Fruit fly (Drosophila melanogaster) whole organism, embryonic: ENCODE measurements around the gene Cyp18a1.
A peak's percentile ranks its signal among the peaks of the same experiment; 100 is the strongest.

ENCODE experiments used
- Atf6 ChIP-seq: fragments of 200-800 bp; sonication (Bioruptor generic); IDR thresholded peaks from 2 replicates; pipeline ENCODE4 v1.3.6; 2022; ENCODE audit warnings: missing biosample characterization, missing genetic modification characterization
- B-H2 ChIP-seq: fragments of 200-800 bp; sonication (Bioruptor generic); optimal IDR thresholded peaks from 2 replicates; lab custom pipeline; 2018; ENCODE audit warnings: missing biosample characterization, mild to moderate bottlenecking, missing genetic modification characterization
- Blimp-1 ChIP-seq: fragments of 200-800 bp; sonication (Bioruptor generic); optimal IDR thresholded peaks from 3 replicates; lab custom pipeline; 2018; ENCODE audit warnings: missing biosample characterization, missing genetic modification characterization, mild to moderate bottlenecking, moderate library complexity, missing genetic modification reagents
- CG1024 ChIP-seq: fragments of 200-800 bp; sonication (Bioruptor generic); IDR thresholded peaks from 2 replicates; pipeline ENCODE4 v1.3.6; 2022; ENCODE audit warnings: missing biosample characterization, missing genetic modification characterization
- CG11696 ChIP-seq: fragments of 200-800 bp; sonication (Bioruptor generic); IDR thresholded peaks from 2 replicates; pipeline ENCODE4 v1.3.6; 2022; ENCODE audit warnings: missing biosample characterization, missing genetic modification characterization
- CG12236 ChIP-seq: fragments of 200-800 bp; sonication (Bioruptor generic); optimal IDR thresholded peaks from 2 replicates; lab custom pipeline; 2016; ENCODE audit warnings: missing biosample characterization, missing genetic modification characterization
- CG1233 ChIP-seq: fragments of 200-800 bp; sonication (Bioruptor generic); optimal IDR thresholded peaks from 4 replicates; lab custom pipeline; 2018; ENCODE audit warnings: missing biosample characterization, mild to moderate bottlenecking, missing genetic modification characterization
- CG16863 ChIP-seq: fragments of 200-800 bp; sonication (Bioruptor generic); optimal IDR thresholded peaks from 3 replicates; lab custom pipeline; 2016; ENCODE audit warnings: missing biosample characterization, missing genetic modification characterization
- CG30403 ChIP-seq: fragments of 200-800 bp; sonication (Bioruptor generic); optimal IDR thresholded peaks from 3 replicates; lab custom pipeline; 2016; ENCODE audit warnings: missing biosample characterization, missing genetic modification characterization
- CG3163 ChIP-seq: fragments of 200-800 bp; sonication (Bioruptor generic); optimal IDR thresholded peaks from 3 replicates; lab custom pipeline; 2016; ENCODE audit warnings: missing biosample characterization, missing genetic modification characterization
- CG34422 ChIP-seq: fragments of 200-800 bp; sonication (Bioruptor generic); IDR thresholded peaks from 3 replicates; pipeline ENCODE4 v1.3.6; 2022; ENCODE audit warnings: missing biosample characterization, missing genetic modification characterization
- CG42726 ChIP-seq: fragments of 200-800 bp; sonication (Bioruptor generic); IDR thresholded peaks from 2 replicates; pipeline ENCODE4 v1.3.6; 2022; ENCODE audit warnings: missing biosample characterization, missing genetic modification characterization; ENCODE audit not compliant: partially characterized antibody
- CG4282 ChIP-seq: fragments of 200-800 bp; sonication (Bioruptor generic); optimal IDR thresholded peaks from 2 replicates; lab custom pipeline; 2016; ENCODE audit warnings: missing biosample characterization, missing genetic modification characterization
- CG5180 ChIP-seq: fragments of 200-800 bp; sonication (Bioruptor generic); optimal IDR thresholded peaks from 3 replicates; lab custom pipeline; 2017; ENCODE audit warnings: missing biosample characterization, missing genetic modification characterization, mild to moderate bottlenecking, moderate library complexity, missing genetic modification reagents
- CG5953 ChIP-seq: fragments of 200-800 bp; sonication (Bioruptor generic); IDR thresholded peaks from 2 replicates; pipeline ENCODE4 v1.3.6; 2022; ENCODE audit warnings: missing biosample characterization, missing genetic modification characterization
- CG7372 ChIP-seq: fragments of 200-800 bp; sonication (Bioruptor generic); IDR thresholded peaks from 2 replicates; pipeline ENCODE4 v1.3.6; 2022; ENCODE audit warnings: missing biosample characterization, missing genetic modification characterization
- CkIIα-i1 ChIP-seq: fragments of 200-800 bp; sonication (Bioruptor generic); IDR thresholded peaks from 2 replicates; pipeline ENCODE4 v1.3.6; 2022; ENCODE audit warnings: missing biosample characterization, missing genetic modification characterization
- D19B ChIP-seq: fragments of 200-800 bp; sonication (Bioruptor generic); optimal IDR thresholded peaks from 2 replicates; lab custom pipeline; 2017; ENCODE audit warnings: missing biosample characterization, mild to moderate bottlenecking, missing genetic modification characterization
- Dad ChIP-seq: fragments of 200-800 bp; sonication (Bioruptor generic); optimal IDR thresholded peaks from 3 replicates; lab custom pipeline; 2016; ENCODE audit warnings: missing biosample characterization, missing genetic modification characterization
- Deaf1 ChIP-seq: fragments of 200-800 bp; optimal IDR thresholded peaks from 3 replicates; lab custom pipeline; 2019; ENCODE audit warnings: missing biosample characterization, mild to moderate bottlenecking, missing genetic modification characterization, moderate library complexity
- Dp ChIP-seq: fragments of 200-800 bp; sonication (Bioruptor generic); optimal IDR thresholded peaks from 2 replicates; lab custom pipeline; 2018; ENCODE audit warnings: missing biosample characterization, mild to moderate bottlenecking, missing genetic modification characterization, moderate library complexity
- HLH54F ChIP-seq: fragments of 200-800 bp; sonication (Bioruptor generic); optimal IDR thresholded peaks from 3 replicates; lab custom pipeline; 2016; ENCODE audit warnings: missing biosample characterization, missing genetic modification characterization
- Jarid2 ChIP-seq: fragments of 200-800 bp; sonication (Bioruptor generic); optimal IDR thresholded peaks from 3 replicates; lab custom pipeline; 2017; ENCODE audit warnings: mild to moderate bottlenecking, missing biosample characterization, missing genetic modification reagents, missing genetic modification characterization
- Med ChIP-seq: fragments of 200-800 bp; sonication (Bioruptor generic); peaks from one replicate; lab custom pipeline; 2016; ENCODE audit warnings: missing biosample characterization, missing genetic modification characterization, mild to moderate bottlenecking, inconsistent platforms, moderate library complexity
- Meics ChIP-seq: fragments of 200-800 bp; sonication (Bioruptor generic); optimal IDR thresholded peaks from 2 replicates; lab custom pipeline; 2017; ENCODE audit warnings: missing biosample characterization, mild to moderate bottlenecking, missing genetic modification characterization
- Optix ChIP-seq: fragments of 200-800 bp; sonication (Bioruptor generic); IDR thresholded peaks from 3 replicates; pipeline ENCODE4 v1.3.6; 2022; ENCODE audit warnings: missing biosample characterization, missing genetic modification characterization
- Rx ChIP-seq: fragments of 200-800 bp; sonication (Bioruptor generic); IDR thresholded peaks from 2 replicates; pipeline ENCODE4 v1.3.6; 2022; ENCODE audit warnings: missing biosample characterization, missing genetic modification characterization
- Sin3A ChIP-seq: fragments of >200 bp; optimal IDR thresholded peaks from 2 replicates; lab custom pipeline; 2018
- Trl ChIP-seq, 3 experiments: fragments of >200 bp in 2 of 3; fragments of 200-800 bp in 1 of 3; sonication (Bioruptor generic) in 1 of 3; optimal IDR thresholded peaks; 2 replicates in 1 of 3; 3 replicates in 2 of 3; lab custom pipeline; 2016 to 2017; ENCODE audit warnings: missing biosample characterization in 1 of 3, missing genetic modification characterization in 1 of 3
- aop ChIP-seq: fragments of 200-800 bp; sonication (Bioruptor generic); IDR thresholded peaks from 2 replicates; pipeline ENCODE4 v1.3.6; 2022; ENCODE audit warnings: missing biosample characterization, missing genetic modification characterization
- bab2 ChIP-seq: fragments of 200-800 bp; sonication (Bioruptor generic); optimal IDR thresholded peaks from 2 replicates; lab custom pipeline; 2016; ENCODE audit warnings: missing biosample characterization, missing genetic modification characterization
- btn ChIP-seq: fragments of 200-800 bp; sonication (Bioruptor generic); optimal IDR thresholded peaks from 2 replicates; lab custom pipeline; 2016; ENCODE audit warnings: missing biosample characterization, missing genetic modification characterization
- cato ChIP-seq: fragments of 200-800 bp; sonication (Bioruptor generic); optimal IDR thresholded peaks from 2 replicates; lab custom pipeline; 2016; ENCODE audit warnings: missing biosample characterization, missing genetic modification characterization, borderline replicate concordance
- dysf ChIP-seq: fragments of 200-800 bp; sonication (Bioruptor generic); IDR thresholded peaks from 3 replicates; pipeline ENCODE4 v1.3.6; 2022; ENCODE audit warnings: missing biosample characterization, missing genetic modification characterization
- gfzf ChIP-seq: fragments of 200-800 bp; sonication (Bioruptor generic); optimal IDR thresholded peaks from 2 replicates; lab custom pipeline; 2016; ENCODE audit warnings: missing biosample characterization, mild to moderate bottlenecking, missing genetic modification characterization, moderate library complexity
- kni ChIP-seq: fragments of 200-800 bp; sonication (Bioruptor generic); optimal IDR thresholded peaks from 3 replicates; lab custom pipeline; 2017; ENCODE audit warnings: mild to moderate bottlenecking, missing biosample characterization, missing genetic modification reagents, missing genetic modification characterization
- knrl ChIP-seq: fragments of 200-800 bp; sonication (Bioruptor generic); IDR thresholded peaks from 3 replicates; pipeline ENCODE4 v1.3.6; 2022; ENCODE audit warnings: missing biosample characterization, missing genetic modification characterization; ENCODE audit not compliant: partially characterized antibody
- lab ChIP-seq: fragments of 200-800 bp; sonication (Bioruptor generic); optimal IDR thresholded peaks from 3 replicates; lab custom pipeline; 2017; ENCODE audit warnings: missing biosample characterization, missing genetic modification characterization, mild to moderate bottlenecking, moderate library complexity, missing genetic modification reagents
- lola ChIP-seq, 3 experiments: fragments of >200 bp in 2 of 3; fragments of 200-800 bp in 1 of 3; sonication (Bioruptor generic) in 1 of 3; optimal IDR thresholded peaks; 2 replicates each; lab custom pipeline; 2017 to 2019; ENCODE audit warnings: missing biosample characterization in 3 of 3, missing genetic modification characterization in 3 of 3, mild to moderate bottlenecking in 1 of 3, moderate library complexity in 1 of 3
- nerfin-1 ChIP-seq: fragments of 200-800 bp; sonication (Bioruptor generic); optimal IDR thresholded peaks from 3 replicates; lab custom pipeline; 2019; ENCODE audit warnings: missing biosample characterization, mild to moderate bottlenecking, missing genetic modification characterization, moderate library complexity
- odd ChIP-seq: fragments of 200-800 bp; sonication (Bioruptor generic); optimal IDR thresholded peaks from 2 replicates; lab custom pipeline; 2017; ENCODE audit warnings: missing biosample characterization, mild to moderate bottlenecking, missing genetic modification characterization
- repo ChIP-seq: fragments of 200-800 bp; sonication (Bioruptor generic); optimal IDR thresholded peaks from 2 replicates; lab custom pipeline; 2016; ENCODE audit warnings: missing biosample characterization, missing genetic modification characterization
- scrt ChIP-seq: fragments of 200-800 bp; sonication (Bioruptor generic); optimal IDR thresholded peaks from 2 replicates; lab custom pipeline; 2018; ENCODE audit warnings: missing biosample characterization, mild to moderate bottlenecking, missing genetic modification characterization, moderate library complexity
- stwl ChIP-seq: fragments of 200-800 bp; sonication (Bioruptor generic); optimal IDR thresholded peaks from 3 replicates; lab custom pipeline; 2018; ENCODE audit warnings: missing biosample characterization, mild to moderate bottlenecking, missing genetic modification characterization, moderate library complexity
- tup ChIP-seq: fragments of 200-800 bp; sonication (Bioruptor generic); optimal IDR thresholded peaks from 2 replicates; lab custom pipeline; 2016; ENCODE audit warnings: missing biosample characterization, mild to moderate bottlenecking, missing genetic modification characterization, moderate library complexity
- vvl ChIP-seq: fragments of 200-800 bp; sonication (Bioruptor generic); IDR thresholded peaks from 2 replicates; pipeline ENCODE4 v1.3.6; 2022; ENCODE audit warnings: missing biosample characterization, missing genetic modification characterization
- z ChIP-seq: fragments of 200-800 bp; sonication (Bioruptor generic); IDR thresholded peaks from 3 replicates; pipeline ENCODE4 v1.3.6; 2022; ENCODE audit warnings: missing biosample characterization, missing genetic modification characterization
- zfh1 ChIP-seq: fragments of 200-800 bp; sonication (Bioruptor generic); IDR thresholded peaks from 3 replicates; pipeline ENCODE4 v1.3.6; 2022; ENCODE audit warnings: missing biosample characterization, missing genetic modification characterization

Cyp18a1 gene

DNA sequence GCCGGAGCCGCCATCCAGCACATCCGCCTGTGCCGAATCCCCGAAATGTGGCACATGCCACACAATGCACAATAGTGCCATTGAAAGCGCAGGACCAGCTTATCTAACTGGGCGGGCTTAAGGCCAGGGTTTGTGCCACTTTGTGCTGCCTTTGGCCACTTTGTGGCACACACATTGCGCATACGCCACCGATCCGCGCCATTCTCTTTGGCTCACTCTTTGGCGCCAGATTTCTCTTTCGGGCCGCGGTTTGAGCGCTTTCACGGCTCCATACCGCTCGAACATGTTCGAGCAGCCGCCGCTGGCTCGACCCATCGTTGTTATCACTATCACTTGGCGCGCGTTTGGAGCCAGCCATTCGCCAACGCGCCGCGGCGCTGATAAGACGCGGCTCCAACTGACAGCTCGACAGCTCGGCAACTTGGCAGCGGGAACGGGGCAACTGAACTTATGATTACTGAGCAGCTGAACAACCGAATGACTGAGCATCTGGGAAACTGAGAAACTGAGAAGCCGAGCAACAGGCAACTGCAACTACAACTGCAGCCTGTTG is 27.1 kb downstream of the Cyp18a1 start (continued):
- TF ChIP-seq CG11696 (GFP tag; lab: Robert Waterston, UW) (no peak), CG5180 (GFP tag; lab: Kevin White, UChicago) (peak; percentile 98), repo (GFP tag; lab: Kevin White, UChicago) (no peak), stwl (no peak), CG30403 (no peak), Med (GFP tag; lab: Kevin White, UChicago) (peak; percentile 13), Blimp-1 (GFP tag; lab: Kevin White, UChicago) (peak; percentile 7), aop (GFP tag; lab: Robert Waterston, UW) (no peak), Trl (optimal IDR thresholded peaks at IDR 0.05; lab: Kevin White, UChicago) (peak in 1 of 2 experiments; percentile 13), Trl (GFP tag; optimal IDR thresholded peaks at IDR 0.05; lab: Kevin White, UChicago) (no peak), z (GFP tag; lab: Robert Waterston, UW) (peak; percentile 92), CG12236 (no peak), Atf6 (no peak), CG7372 (GFP tag; lab: Robert Waterston, UW) (peak; percentile 56), odd (no peak), nerfin-1 (tag; lab: Kevin White, UChicago) (no peak), Dad (GFP tag; lab: Kevin White, UChicago) (no peak), tup (GFP tag; lab: Kevin White, UChicago) (no peak), vvl (GFP tag; lab: Robert Waterston, UW) (0 out of 2 replicates have a peak, but pooled peaks have one; percentile 13), scrt (GFP tag; lab: Kevin White, UChicago) (no peak), B-H2 (GFP tag; lab: Kevin White, UChicago) (no peak), Deaf1 (tag; lab: Kevin White, UChicago) (peak; percentile 33), CG3163 (GFP tag; lab: Kevin White, UChicago) (peak; percentile 81), Jarid2 (GFP tag; lab: Kevin White, UChicago) (peak; percentile 36), knrl (GFP tag; lab: Robert Waterston, UW) (0 out of 3 replicates have a peak, but pooled peaks have one; percentile 9), CkIIα-i1 (GFP tag; lab: Robert Waterston, UW) (no peak), CG1024 (GFP tag; lab: Robert Waterston, UW) (no peak)

DNA sequence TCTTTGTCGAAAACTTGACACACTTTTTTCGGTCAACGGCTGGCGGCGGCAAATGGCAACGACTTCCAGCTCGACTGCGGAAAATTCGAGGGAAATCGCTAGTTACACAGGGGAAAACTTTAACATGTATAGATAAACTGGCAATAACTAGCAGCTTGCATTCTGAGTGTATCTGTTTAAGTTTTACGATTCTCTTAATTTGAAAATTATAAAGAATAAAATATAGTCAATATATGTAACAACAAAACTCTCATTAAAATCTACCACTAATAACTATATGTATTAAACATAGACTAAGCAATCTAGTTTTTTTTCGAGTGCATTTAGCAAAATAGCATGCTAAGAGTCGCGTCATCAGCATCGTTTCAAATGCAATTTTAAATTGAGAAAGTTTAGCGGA is 29.5 kb downstream of the Cyp18a1 start:
- TF ChIP-seq HLH54F = no peak
- no peak for TF ChIP-seq Rx
- TF ChIP-seq CG5953 (GFP tag; lab: Robert Waterston, UW) = no peak
- no peak for TF ChIP-seq D19B
- no peak for TF ChIP-seq Sin3A (lab: Kevin White, UChicago)
- no peak for TF ChIP-seq CG42726 (GFP tag; lab: Robert Waterston, UW)
- no peak for TF ChIP-seq btn
- TF ChIP-seq lola (GFP tag; optimal IDR thresholded peaks at IDR 0.05; lab: Kevin White, UChicago) = no peak
- no peak for TF ChIP-seq dysf

DNA sequence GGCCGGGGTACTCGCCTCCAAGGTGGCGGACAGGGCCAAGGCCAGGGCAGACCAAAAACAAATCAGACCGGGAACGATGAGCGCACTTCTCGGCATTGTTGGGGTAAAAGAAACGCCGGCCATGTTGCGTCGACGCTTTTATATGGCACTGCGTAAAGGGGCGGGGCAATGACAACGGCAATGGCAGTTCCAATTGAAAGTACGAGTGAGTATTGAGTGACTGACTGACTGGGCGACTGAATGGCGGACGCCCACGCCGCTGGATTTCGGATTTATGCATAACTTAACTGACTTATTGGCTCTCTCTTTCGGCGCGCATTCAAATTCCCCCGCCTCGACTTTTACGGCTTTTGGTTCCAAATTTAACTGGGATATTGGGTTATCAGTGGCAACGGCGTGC is 30.8 kb downstream of the Cyp18a1 start, which contains the start of gene CG6696:
Gene CG6696, minus strand, starts transcription at position 101 of the 400 bp plus-strand sequence.
- TF ChIP-seq Meics (GFP tag; lab: Kevin White, UChicago) = no peak
- TF ChIP-seq Dp (GFP tag; lab: Kevin White, UChicago) = no peak
- TF ChIP-seq kni = peak; percentile 14
- no peak for TF ChIP-seq cato (GFP tag; lab: Kevin White, UChicago)
- no peak for TF ChIP-seq lab (GFP tag; lab: Kevin White, UChicago)
- no peak for TF ChIP-seq Optix (GFP tag; lab: Robert Waterston, UW)
- TF ChIP-seq gfzf (GFP tag; lab: Kevin White, UChicago) = no peak
- peak; percentile 41; the same call in 1 of the 3 replicates for TF ChIP-seq z (GFP tag; lab: Robert Waterston, UW)
- no peak for TF ChIP-seq bab2
- no peak for TF ChIP-seq CG34422 (GFP tag; lab: Robert Waterston, UW)
- TF ChIP-seq zfh1 = no peak
- TF ChIP-seq stwl = no peak
- no peak for TF ChIP-seq CG7372 (GFP tag; lab: Robert Waterston, UW)
- TF ChIP-seq Blimp-1 (GFP tag; lab: Kevin White, UChicago) = peak; percentile 20
- no peak for TF ChIP-seq repo (GFP tag; lab: Kevin White, UChicago)
- no peak for TF ChIP-seq CG4282 (GFP tag; lab: Kevin White, UChicago)
- peak; percentile 17; the same call in 1 of the 2 replicates for TF ChIP-seq vvl (GFP tag; lab: Robert Waterston, UW)
- TF ChIP-seq CG16863 (GFP tag; lab: Kevin White, UChicago) = no peak
- no peak for TF ChIP-seq CG1233 (GFP tag; lab: Kevin White, UChicago)
